Worm (Caenorhabditis elegans): ENCODE measurements around the gene grd-16.

ce11 chrIV:2432693-2433092 is 43.8 kb upstream of the grd-16 start, which contains the start of gene C45G7.4:
- TF ChIP-seq ama-1 (optimal IDR thresholded peaks at IDR 0.05), result no peak
- TF ChIP-seq tbx-37 (GFP tag; conservative IDR thresholded peaks at IDR 0.05), result no peak
- no peak for TF ChIP-seq tbx-11 (GFP tag; IDR thresholded peaks at IDR 0.05)
- TF ChIP-seq ceh-13 (GFP tag; optimal IDR thresholded peaks at IDR 0.05), result no peak
- TF ChIP-seq F13C5.2 (tag; optimal IDR thresholded peaks at IDR 0.05), result no peak
- no peak for TF ChIP-seq ceh-36 (tag; optimal IDR thresholded peaks at IDR 0.05)
- TF ChIP-seq scrt-1 (GFP tag; IDR thresholded peaks at IDR 0.05), result no peak
- no peak for TF ChIP-seq tra-4 (tag; optimal IDR thresholded peaks at IDR 0.05)
- no peak for TF ChIP-seq flt-1 (GFP tag; IDR thresholded peaks at IDR 0.05)
- TF ChIP-seq hnd-1 (tag; optimal IDR thresholded peaks at IDR 0.05), result no peak
- TF ChIP-seq hmbx-1 (tag; optimal IDR thresholded peaks at IDR 0.05), result no peak
- no peak for TF ChIP-seq hmg-4 (GFP tag; optimal IDR thresholded peaks at IDR 0.05)
- no peak for TF ChIP-seq sea-1 (GFP tag; conservative IDR thresholded peaks at IDR 0.05)
- no peak for TF ChIP-seq B0310.2 (tag; optimal IDR thresholded peaks at IDR 0.05)

Measured in whole organism, early embryonic.